Fruit fly (Drosophila melanogaster): Measurements from ENCODE around the gene CG10587.

The CG10587 gene

dm6 chr3L:20922279-20922830 is 40.0 kb downstream of the CG10587 start:
- TF ChIP-seq CG17801 (GFP tag; optimal IDR thresholded peaks at IDR 0.05; ENCODE audit: partially characterized antibody): no peak

dm6 chr3L:20921859-20922258 is 40.5 kb downstream of the CG10587 start:
- no peak for TF ChIP-seq CG17801 (GFP tag; optimal IDR thresholded peaks at IDR 0.05; ENCODE audit: partially characterized antibody)

dm6 chr3L:20920495-20920894 is 41.9 kb downstream of the CG10587 start:
- no peak for TF ChIP-seq CG17801 (GFP tag; optimal IDR thresholded peaks at IDR 0.05; ENCODE audit: partially characterized antibody)

dm6 chr3L:20918945-20919344 is 43.4 kb downstream of the CG10587 start:
- no peak for TF ChIP-seq CG17801 (GFP tag; optimal IDR thresholded peaks at IDR 0.05; ENCODE audit: partially characterized antibody)

- TF ChIP-seq CG17801 (GFP tag; optimal IDR thresholded peaks at IDR 0.05; ENCODE audit: partially characterized antibody): no peak
Observed at dm6 chr3L:20917025-20917691, 45.2 kb downstream of the CG10587 start.

- no peak for TF ChIP-seq CG17801 (GFP tag; optimal IDR thresholded peaks at IDR 0.05; ENCODE audit: partially characterized antibody)
Observed at dm6 chr3L:20915111-20915510, 47.2 kb downstream of the CG10587 start.

dm6 chr3L:20914375-20914774 is 48.0 kb downstream of the CG10587 start:
- TF ChIP-seq CG17801 (GFP tag; optimal IDR thresholded peaks at IDR 0.05; ENCODE audit: partially characterized antibody): no peak

Data from ovary, adult (tissue).